Fruit fly (Drosophila melanogaster) whole organism, prepupa: ENCODE results near the gene CG32192.
A peak's percentile ranks its signal among the peaks of the same experiment; 100 is the strongest.

Source experiments
- Blimp-1 ChIP-seq: fragments of 200-800 bp; sonication (Bioruptor generic); optimal IDR thresholded peaks from 3 replicates; lab custom pipeline; 2017; ENCODE audit warnings: missing biosample characterization, missing genetic modification characterization, mild to moderate bottlenecking, moderate library complexity, missing genetic modification reagents
- CG10631 ChIP-seq: fragments of 200-800 bp; sonication (Bioruptor generic); optimal IDR thresholded peaks from 2 replicates; lab custom pipeline; 2016; ENCODE audit warnings: missing biosample characterization, missing genetic modification characterization
- CG11762 ChIP-seq: fragments of 200-800 bp; sonication (Bioruptor generic); optimal IDR thresholded peaks from 3 replicates; lab custom pipeline; 2016; ENCODE audit warnings: missing biosample characterization, missing genetic modification characterization; ENCODE audit not compliant: insufficient read depth
- CG11902 ChIP-seq: fragments of 200-800 bp; sonication (Bioruptor generic); optimal IDR thresholded peaks from 3 replicates; lab custom pipeline; 2016; ENCODE audit warnings: missing biosample characterization, missing genetic modification characterization
- CG1621 ChIP-seq: fragments of 200-800 bp; sonication (Bioruptor generic); optimal IDR thresholded peaks from 3 replicates; lab custom pipeline; 2018; ENCODE audit warnings: missing biosample characterization, mild to moderate bottlenecking, missing genetic modification characterization
- CG3032 ChIP-seq: fragments of 200-800 bp; optimal IDR thresholded peaks from 2 replicates; lab custom pipeline; 2019; ENCODE audit warnings: missing biosample characterization, mild to moderate bottlenecking, missing genetic modification characterization, moderate library complexity
- CG31627 ChIP-seq: fragments of 200-800 bp; sonication (Bioruptor generic); optimal IDR thresholded peaks from 3 replicates; lab custom pipeline; 2016; ENCODE audit warnings: missing biosample characterization, missing genetic modification characterization
- CG32006 ChIP-seq: fragments of 200-800 bp; sonication (Bioruptor generic); optimal IDR thresholded peaks from 3 replicates; lab custom pipeline; 2017; ENCODE audit warnings: missing biosample characterization, mild to moderate bottlenecking, missing genetic modification characterization
- CG3919 ChIP-seq: fragments of 200-800 bp; sonication (Bioruptor generic); optimal IDR thresholded peaks from 3 replicates; lab custom pipeline; 2016; ENCODE audit warnings: missing biosample characterization, missing genetic modification characterization
- CG4318 ChIP-seq: fragments of 200-800 bp; sonication (Bioruptor generic); optimal IDR thresholded peaks from 3 replicates; lab custom pipeline; 2017; ENCODE audit warnings: missing biosample characterization, mild to moderate bottlenecking, missing genetic modification characterization
- CG6163 ChIP-seq: fragments of 200-800 bp; sonication (Bioruptor generic); IDR thresholded peaks from 3 replicates; pipeline ENCODE4 v1.3.6; 2022; ENCODE audit warnings: missing biosample characterization, missing genetic modification characterization
- CG6276 ChIP-seq: fragments of 200-800 bp; sonication (Bioruptor generic); optimal IDR thresholded peaks from 2 replicates; lab custom pipeline; 2017; ENCODE audit warnings: missing biosample characterization, mild to moderate bottlenecking, missing genetic modification characterization
- CG6854 ChIP-seq: fragments of 200-800 bp; sonication (Bioruptor generic); optimal IDR thresholded peaks from 2 replicates; lab custom pipeline; 2017; ENCODE audit warnings: missing biosample characterization, mild to moderate bottlenecking, missing genetic modification characterization
- CG8319 ChIP-seq: fragments of 200-800 bp; sonication (Bioruptor generic); optimal IDR thresholded peaks from 3 replicates; lab custom pipeline; 2016; ENCODE audit warnings: missing biosample characterization, missing genetic modification characterization
- CG9139 ChIP-seq: fragments of 200-800 bp; sonication (Bioruptor generic); optimal IDR thresholded peaks from 3 replicates; lab custom pipeline; 2017; ENCODE audit warnings: missing biosample characterization, mild to moderate bottlenecking, missing genetic modification characterization
- Eip75B ChIP-seq: fragments of 200-800 bp; sonication (Bioruptor generic); optimal IDR thresholded peaks from 3 replicates; lab custom pipeline; 2016; ENCODE audit warnings: missing biosample characterization, missing genetic modification characterization
- Eip78C ChIP-seq: fragments of 200-800 bp; sonication (Bioruptor generic); peaks from one replicate; lab custom pipeline; 2016; ENCODE audit warnings: missing biosample characterization, missing genetic modification characterization
- Eip93F ChIP-seq: fragments of 200-800 bp; sonication (Bioruptor generic); optimal IDR thresholded peaks from 2 replicates; lab custom pipeline; 2016; ENCODE audit warnings: missing biosample characterization, mild to moderate bottlenecking, missing genetic modification characterization
- Ets21C ChIP-seq: fragments of 200-800 bp; sonication (Bioruptor generic); optimal IDR thresholded peaks from 3 replicates; lab custom pipeline; 2016; ENCODE audit warnings: missing biosample characterization, missing genetic modification characterization
- Ets96B ChIP-seq: fragments of 200-800 bp; optimal IDR thresholded peaks from 2 replicates; lab custom pipeline; 2019; ENCODE audit warnings: missing biosample characterization, mild to moderate bottlenecking, missing genetic modification characterization, moderate library complexity
- Gug ChIP-seq: fragments of 200-800 bp; sonication (Bioruptor generic); IDR thresholded peaks from 2 replicates; pipeline ENCODE4 v1.3.6; 2022; ENCODE audit warnings: missing biosample characterization, missing genetic modification characterization
- Hr38 ChIP-seq: sonication (Bioruptor generic); optimal IDR thresholded peaks from 2 replicates; lab custom pipeline; 2016; ENCODE audit warnings: missing biosample characterization, missing genetic modification characterization
- Hr39 ChIP-seq: fragments of 200-800 bp; sonication (Bioruptor generic); optimal IDR thresholded peaks from 2 replicates; lab custom pipeline; 2016; ENCODE audit warnings: missing biosample characterization, missing genetic modification characterization
- Lpt ChIP-seq: fragments of 200-800 bp; sonication (Bioruptor generic); optimal IDR thresholded peaks from 3 replicates; lab custom pipeline; 2016; ENCODE audit warnings: missing biosample characterization, missing genetic modification characterization
- OdsH ChIP-seq: fragments of 200-800 bp; sonication (Bioruptor generic); optimal IDR thresholded peaks from 3 replicates; lab custom pipeline; 2016; ENCODE audit warnings: missing biosample characterization, missing genetic modification characterization
- Smox ChIP-seq: fragments of 200-800 bp; sonication (Bioruptor generic); optimal IDR thresholded peaks from 3 replicates; lab custom pipeline; 2016; ENCODE audit warnings: missing biosample characterization, missing genetic modification characterization
- Sox102F ChIP-seq: fragments of 200-800 bp; sonication (Bioruptor generic); optimal IDR thresholded peaks from 2 replicates; lab custom pipeline; 2016; ENCODE audit warnings: missing biosample characterization, mild to moderate bottlenecking, missing genetic modification characterization
- Sox14 ChIP-seq: fragments of 200-800 bp; sonication (Bioruptor generic); optimal IDR thresholded peaks from 3 replicates; lab custom pipeline; 2016; ENCODE audit warnings: missing biosample characterization, missing genetic modification characterization
- achi ChIP-seq: fragments of 200-800 bp; sonication (Bioruptor generic); optimal IDR thresholded peaks from 3 replicates; lab custom pipeline; 2016; ENCODE audit warnings: missing biosample characterization, missing genetic modification characterization
- cyc ChIP-seq: fragments of 200-800 bp; sonication (Bioruptor generic); optimal IDR thresholded peaks from 3 replicates; lab custom pipeline; 2016; ENCODE audit warnings: missing biosample characterization, missing genetic modification characterization
- dac ChIP-seq: fragments of 200-800 bp; sonication (Bioruptor generic); optimal IDR thresholded peaks from 2 replicates; lab custom pipeline; 2017; ENCODE audit warnings: missing biosample characterization, mild to moderate bottlenecking, missing genetic modification characterization
- dsx ChIP-seq: fragments of 200-800 bp; optimal IDR thresholded peaks from 3 replicates; lab custom pipeline; 2019; ENCODE audit warnings: missing biosample characterization, mild to moderate bottlenecking, missing genetic modification characterization, moderate library complexity; ENCODE audit not compliant: poor library complexity, severe bottlenecking
- eg ChIP-seq: fragments of 200-800 bp; sonication (Bioruptor generic); IDR thresholded peaks from 3 replicates; pipeline ENCODE4 v1.3.6; 2022; ENCODE audit warnings: missing biosample characterization, missing genetic modification characterization
- esn ChIP-seq: fragments of 200-800 bp; sonication (Bioruptor generic); optimal IDR thresholded peaks from 2 replicates; lab custom pipeline; 2016; ENCODE audit warnings: missing biosample characterization, mild to moderate bottlenecking, missing genetic modification characterization, moderate library complexity
- fd59A ChIP-seq: fragments of 200-800 bp; sonication (Bioruptor generic); optimal IDR thresholded peaks from 2 replicates; lab custom pipeline; 2017; ENCODE audit warnings: missing biosample characterization, mild to moderate bottlenecking, missing genetic modification characterization, missing genetic modification reagents
- fd85E ChIP-seq: fragments of 200-800 bp; sonication (Bioruptor generic); optimal IDR thresholded peaks from 3 replicates; lab custom pipeline; 2016; ENCODE audit warnings: missing biosample characterization, missing genetic modification characterization
- fkh ChIP-seq: fragments of 200-800 bp; sonication (Bioruptor generic); optimal IDR thresholded peaks from 3 replicates; lab custom pipeline; 2017; ENCODE audit warnings: missing biosample characterization, mild to moderate bottlenecking, missing genetic modification characterization, moderate library complexity
- net ChIP-seq: fragments of 200-800 bp; sonication (Bioruptor generic); optimal IDR thresholded peaks from 3 replicates; lab custom pipeline; 2016; ENCODE audit warnings: missing biosample characterization, missing genetic modification characterization
- pdm3 ChIP-seq: fragments of 200-800 bp; sonication (Bioruptor generic); optimal IDR thresholded peaks from 3 replicates; lab custom pipeline; 2016; ENCODE audit warnings: missing biosample characterization, missing genetic modification characterization
- spab ChIP-seq: fragments of 200-800 bp; sonication (Bioruptor generic); optimal IDR thresholded peaks from 2 replicates; lab custom pipeline; 2017; ENCODE audit warnings: missing biosample characterization, mild to moderate bottlenecking, missing genetic modification characterization, missing genetic modification reagents
- ss ChIP-seq, 2 experiments: fragments of 200-800 bp; sonication (Bioruptor generic); optimal IDR thresholded peaks; 2 replicates in 1 of 2; 3 replicates in 1 of 2; lab custom pipeline; 2017 to 2018; ENCODE audit warnings: mild to moderate bottlenecking in 2 of 2, missing biosample characterization in 2 of 2, missing genetic modification characterization in 2 of 2, moderate library complexity in 1 of 2
- svp ChIP-seq: fragments of 200-800 bp; sonication (Bioruptor generic); peaks from one replicate; lab custom pipeline; 2016; ENCODE audit warnings: missing biosample characterization, missing genetic modification characterization
- vri ChIP-seq: fragments of 200-800 bp; sonication (Bioruptor generic); optimal IDR thresholded peaks from 3 replicates; lab custom pipeline; 2016; ENCODE audit warnings: missing biosample characterization, mild to moderate bottlenecking, missing genetic modification characterization

The CG32192 gene

DNA sequence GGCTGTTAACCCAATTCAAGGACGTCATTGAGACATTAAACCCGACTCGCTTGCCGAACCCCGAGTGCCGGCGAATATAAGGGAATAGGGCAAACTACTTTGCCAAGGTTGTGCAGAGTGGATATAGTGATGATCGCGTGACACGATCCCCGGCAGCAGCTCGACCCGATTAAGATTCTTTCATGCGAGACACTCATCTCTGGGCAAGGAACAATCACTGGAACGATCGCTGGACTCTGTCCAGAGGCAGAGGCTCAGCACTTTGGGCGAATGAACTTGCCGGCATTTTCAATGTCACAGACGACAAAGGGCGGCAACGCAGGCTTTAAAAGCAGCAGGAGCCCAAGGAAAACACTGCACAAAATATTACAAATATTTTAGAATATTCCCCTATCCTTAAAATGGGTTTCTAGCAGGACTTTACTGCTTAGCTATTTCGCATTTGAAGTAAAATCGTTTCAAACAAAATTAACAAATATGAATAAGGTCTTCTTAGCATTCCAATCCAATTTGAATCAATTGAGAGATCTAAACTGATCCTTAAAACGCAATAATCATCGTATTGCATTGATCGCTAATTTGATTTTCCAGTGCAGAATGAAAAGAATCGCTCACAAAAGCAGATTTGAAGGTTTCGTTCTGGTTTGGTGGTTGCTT lies 48.1 kb upstream of the CG32192 start (continued):
- TF ChIP-seq Ets96B: peak; percentile 91
- TF ChIP-seq Blimp-1 (GFP tag; lab: Kevin White, UChicago): no peak
- peak; percentile 44 for TF ChIP-seq OdsH (GFP tag; lab: Kevin White, UChicago)
- peak; percentile 92 for TF ChIP-seq CG3032
- peak; percentile 51 for TF ChIP-seq achi (GFP tag; lab: Kevin White, UChicago)
- peak; percentile 87 for TF ChIP-seq Eip78C (GFP tag; lab: Kevin White, UChicago)

DNA sequence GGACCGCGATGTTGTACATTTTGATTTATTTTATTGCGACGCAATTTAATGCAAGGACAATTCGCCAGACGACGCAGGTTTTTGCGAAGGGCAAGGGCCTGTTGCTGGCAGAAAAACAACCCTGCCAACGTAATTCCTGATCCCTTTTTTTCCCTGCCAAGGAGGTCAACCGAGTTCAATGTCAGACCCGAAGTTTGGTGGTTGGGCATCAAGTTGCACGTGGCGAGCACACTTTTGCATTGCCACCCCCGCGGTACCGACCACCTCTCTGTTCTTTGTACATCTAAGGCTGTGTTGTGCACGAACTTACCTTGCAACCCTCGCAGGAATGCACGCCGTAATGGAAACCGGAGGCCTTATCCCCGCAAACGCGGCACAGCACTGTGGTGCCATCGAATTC lies 47.5 kb upstream of the CG32192 start:
- TF ChIP-seq svp (GFP tag; lab: Kevin White, UChicago) (peak; percentile 0), CG4318 (GFP tag; lab: Kevin White, UChicago) (no peak), fkh (GFP tag; lab: Kevin White, UChicago) (no peak), CG11762 (no peak), CG1621 (tag; lab: Kevin White, UChicago) (peak; percentile 35), net (no peak), dac (GFP tag; lab: Kevin White, UChicago) (no peak)

DNA sequence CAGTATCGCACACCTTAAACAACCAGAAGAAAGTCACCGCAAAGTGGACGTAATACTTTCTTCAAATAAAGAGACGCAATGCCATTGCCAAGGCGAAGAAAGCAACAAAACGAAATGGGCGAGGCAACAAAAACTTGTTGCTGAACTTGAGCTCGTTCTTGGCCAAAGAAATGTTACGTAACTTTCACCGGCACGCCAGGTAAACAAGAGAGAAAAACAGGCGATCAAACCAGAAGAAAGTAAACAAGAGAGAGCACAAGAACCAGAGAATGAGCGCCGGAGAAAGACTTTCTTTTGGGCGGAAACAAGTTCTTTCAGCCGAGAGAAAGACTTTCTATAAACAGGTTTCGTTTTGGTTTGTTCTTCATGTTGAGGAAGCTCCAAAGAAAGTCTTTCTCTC lies 46.8 kb upstream of the CG32192 start:
- TF ChIP-seq CG31627 (GFP tag; lab: Kevin White, UChicago) (no peak), CG6276 (no peak), vri (GFP tag; lab: Kevin White, UChicago) (no peak), CG3032 (no peak), CG1621 (tag; lab: Kevin White, UChicago) (no peak), CG32006 (GFP tag; lab: Kevin White, UChicago) (no peak), Hr39 (GFP tag; lab: Kevin White, UChicago) (no peak), fkh (GFP tag; lab: Kevin White, UChicago) (peak; percentile 34), CG11902 (GFP tag; lab: Kevin White, UChicago) (no peak), Eip93F (no peak), Sox102F (GFP tag; lab: Kevin White, UChicago) (peak; percentile 16), dac (GFP tag; lab: Kevin White, UChicago) (no peak), esn (GFP tag; lab: Kevin White, UChicago) (peak; percentile 7), CG10631 (GFP tag; lab: Kevin White, UChicago) (no peak), OdsH (GFP tag; lab: Kevin White, UChicago) (no peak), Ets21C (GFP tag; lab: Kevin White, UChicago) (no peak), Smox (GFP tag; lab: Kevin White, UChicago) (no peak), CG4318 (GFP tag; lab: Kevin White, UChicago) (no peak), Blimp-1 (GFP tag; lab: Kevin White, UChicago) (peak; percentile 99), eg (GFP tag; lab: Robert Waterston, UW) (no peak), Eip75B (GFP tag; lab: Kevin White, UChicago) (peak; percentile 54), CG8319 (no peak), Hr38 (GFP tag; lab: Kevin White, UChicago) (no peak), CG9139 (no peak), fd59A (no peak), CG6854 (peak; percentile 56)

DNA sequence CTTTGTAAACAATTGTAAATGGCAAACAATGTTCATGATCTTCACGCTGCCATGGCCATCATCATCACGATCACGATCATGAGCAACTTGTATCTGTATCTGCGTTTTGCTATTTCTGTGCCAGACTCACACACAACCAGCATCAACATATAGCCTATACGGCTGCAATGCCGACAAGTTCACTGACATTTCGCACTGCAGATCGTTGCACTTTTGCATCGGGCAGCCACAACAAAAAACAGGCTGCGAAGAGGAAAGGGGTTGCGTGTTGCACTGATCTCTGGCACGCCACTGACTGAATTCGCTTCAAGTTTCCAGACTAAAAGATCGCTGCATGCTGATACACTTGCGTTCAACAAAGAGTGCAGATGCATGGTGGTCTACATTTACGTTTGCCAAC lies 46.4 kb upstream of the CG32192 start:
- TF ChIP-seq CG32006 (GFP tag; lab: Kevin White, UChicago): no peak
- TF ChIP-seq ss (GFP tag; optimal IDR thresholded peaks at IDR 0.05; lab: Kevin White, UChicago): peak; percentile 39 to 96
- no peak for TF ChIP-seq pdm3 (GFP tag; lab: Kevin White, UChicago)
- no peak for TF ChIP-seq Gug (GFP tag; lab: Robert Waterston, UW)
- no peak for TF ChIP-seq spab (GFP tag; lab: Kevin White, UChicago)
- no peak for TF ChIP-seq fd85E (GFP tag; lab: Kevin White, UChicago)
- TF ChIP-seq cyc: no peak
- peak; percentile 4 for TF ChIP-seq Sox14 (GFP tag; lab: Kevin White, UChicago)
- TF ChIP-seq OdsH (GFP tag; lab: Kevin White, UChicago): no peak
- peak; percentile 70 for TF ChIP-seq Lpt (GFP tag; lab: Kevin White, UChicago)
- TF ChIP-seq Eip78C (GFP tag; lab: Kevin White, UChicago): peak; percentile 64
- TF ChIP-seq CG3919 (GFP tag; lab: Kevin White, UChicago): peak; percentile 0
- no peak for TF ChIP-seq CG6163 (GFP tag; lab: Robert Waterston, UW)
- no peak for TF ChIP-seq dac (GFP tag; lab: Kevin White, UChicago)
- TF ChIP-seq eg (GFP tag; lab: Robert Waterston, UW): no peak
- peak; percentile 34 for TF ChIP-seq CG1621 (tag; lab: Kevin White, UChicago)
- TF ChIP-seq dsx (GFP tag; lab: Kevin White, UChicago): peak; percentile 54
- TF ChIP-seq svp (GFP tag; lab: Kevin White, UChicago): peak; percentile 54
